Fruit fly (Drosophila melanogaster) whole organism, adult: ENCODE measurements around the gene fabp.
A peak's percentile ranks its signal among the peaks of the same experiment; 100 is the strongest.

ENCODE experiments used
- CG12768 ChIP-seq: fragments of 200-800 bp; sonication (Bioruptor generic); optimal IDR thresholded peaks from 2 replicates; lab custom pipeline; 2017; ENCODE audit warnings: missing biosample characterization, missing genetic modification characterization, mild to moderate bottlenecking, moderate library complexity, missing genetic modification reagents
- CG14711 ChIP-seq: fragments of 200-800 bp; sonication (Bioruptor generic); optimal IDR thresholded peaks from 2 replicates; lab custom pipeline; 2018; ENCODE audit warnings: missing biosample characterization, mild to moderate bottlenecking, missing genetic modification characterization, moderate library complexity
- Clk ChIP-seq: fragments of 200-800 bp; sonication (Bioruptor generic); optimal IDR thresholded peaks from 2 replicates; lab custom pipeline; 2017; ENCODE audit warnings: missing biosample characterization, missing genetic modification characterization
- cic ChIP-seq: fragments of 200-800 bp; sonication (Bioruptor generic); optimal IDR thresholded peaks from 2 replicates; lab custom pipeline; 2017; ENCODE audit warnings: missing biosample characterization, mild to moderate bottlenecking, missing genetic modification characterization, moderate library complexity
- kay ChIP-seq: fragments of 200-800 bp; sonication (Bioruptor generic); peaks from one replicate; lab custom pipeline; 2016; ENCODE audit warnings: missing biosample characterization, missing genetic modification characterization, borderline replicate concordance
- tj ChIP-seq: fragments of 200-800 bp; sonication (Bioruptor generic); optimal IDR thresholded peaks from 3 replicates; lab custom pipeline; 2017; ENCODE audit warnings: missing biosample characterization, mild to moderate bottlenecking, missing genetic modification characterization, moderate library complexity

dm6 chr3R:11557492-11557965 lies 9.3 kb downstream of the fabp start, which contains the start of gene CG10898:
- TF ChIP-seq cic (GFP tag; lab: Kevin White, UChicago) (peak; percentile 11), kay (GFP tag; lab: Kevin White, UChicago) (no peak), CG14711 (tag; lab: Kevin White, UChicago) (peak; percentile 72), tj (GFP tag; lab: Kevin White, UChicago) (peak; percentile 31), CG12768 (GFP tag; lab: Kevin White, UChicago) (peak; percentile 48), Clk (GFP tag; lab: Kevin White, UChicago) (peak; percentile 60)
